Fruit fly (Drosophila melanogaster): ENCODE data around the gene aus.

aus gene

dm6 chr3R:21336797-21337244 lies 12.6 kb downstream of the aus start (continued):
- no peak for TF ChIP-seq CG17802 (tag; optimal IDR thresholded peaks at IDR 0.05)
- no peak for TF ChIP-seq HmgZ (tag; optimal IDR thresholded peaks at IDR 0.05)
- peak; percentile 61 for TF ChIP-seq CG9437 (GFP tag; optimal IDR thresholded peaks at IDR 0.05)
- TF ChIP-seq CG9727 (GFP tag; optimal IDR thresholded peaks at IDR 0.05), result peak; percentile 89
- TF ChIP-seq Gug (GFP tag; IDR thresholded peaks at IDR 0.05), result no peak
- TF ChIP-seq tin (GFP tag; optimal IDR thresholded peaks at IDR 0.05), result peak; percentile 37
- peak; percentile 51 for TF ChIP-seq CG1529 (GFP tag; optimal IDR thresholded peaks at IDR 0.05)
- TF ChIP-seq CG14441 (GFP tag; IDR thresholded peaks at IDR 0.05), result no peak
- no peak for TF ChIP-seq ftz-f1 (GFP tag; optimal IDR thresholded peaks at IDR 0.05)
- TF ChIP-seq stc (GFP tag; IDR thresholded peaks at IDR 0.05), result no peak
- peak; percentile 1 for TF ChIP-seq pnt (GFP tag; optimal IDR thresholded peaks at IDR 0.05)
- TF ChIP-seq CG5180 (GFP tag; optimal IDR thresholded peaks at IDR 0.05), result no peak
- no peak for TF ChIP-seq CG8290 (GFP tag; optimal IDR thresholded peaks at IDR 0.05)
- no peak for TF ChIP-seq CG8290 (tag; optimal IDR thresholded peaks at IDR 0.05)
- no peak for TF ChIP-seq ind (GFP tag; optimal IDR thresholded peaks at IDR 0.05)
- no peak for TF ChIP-seq CG7928 (GFP tag; optimal IDR thresholded peaks at IDR 0.05)
- no peak for TF ChIP-seq CG3995 (GFP tag; optimal IDR thresholded peaks at IDR 0.05)
- TF ChIP-seq Neu2 (GFP tag; optimal IDR thresholded peaks at IDR 0.05; ENCODE audit: borderline replicate concordance), result no peak
- peak; percentile 26 for TF ChIP-seq CG4820 (GFP tag; optimal IDR thresholded peaks at IDR 0.05)
- TF ChIP-seq Ets65A (GFP tag), result peak; percentile 56
- peak; percentile 31 for TF ChIP-seq ATbp (GFP tag; optimal IDR thresholded peaks at IDR 0.05)
- peak; percentile 59 for TF ChIP-seq dmrt99B (tag; optimal IDR thresholded peaks at IDR 0.05)
- no peak for TF ChIP-seq Lpt (GFP tag; optimal IDR thresholded peaks at IDR 0.05)
- peak; percentile 34 for TF ChIP-seq Mad (GFP tag; optimal IDR thresholded peaks at IDR 0.05)
- TF ChIP-seq CG13424 (tag; optimal IDR thresholded peaks at IDR 0.05), result peak; percentile 64
- TF ChIP-seq CG6791 (GFP tag; IDR thresholded peaks at IDR 0.05; ENCODE audit: partially characterized antibody), result no peak
- peak; percentile 1 for TF ChIP-seq sug (tag; optimal IDR thresholded peaks at IDR 0.05)
- no peak for TF ChIP-seq CG42726 (GFP tag; IDR thresholded peaks at IDR 0.05; ENCODE audit: partially characterized antibody)
- TF ChIP-seq Sry-δ (GFP tag; optimal IDR thresholded peaks at IDR 0.05), result no peak
- TF ChIP-seq CG15269 (tag; optimal IDR thresholded peaks at IDR 0.05), result peak; percentile 34
- TF ChIP-seq grn (GFP tag; optimal IDR thresholded peaks at IDR 0.05), result no peak
- peak; percentile 78 for TF ChIP-seq CG16815 (GFP tag; optimal IDR thresholded peaks at IDR 0.05)
- no peak for TF ChIP-seq jumu (GFP tag; optimal IDR thresholded peaks at IDR 0.05)
- TF ChIP-seq Tbp (GFP tag; optimal IDR thresholded peaks at IDR 0.05), result no peak
- no peak for TF ChIP-seq Doc3 (GFP tag; IDR thresholded peaks at IDR 0.05; ENCODE audit: partially characterized antibody)
- no peak for TF ChIP-seq lov (optimal IDR thresholded peaks at IDR 0.05)
- TF ChIP-seq lov (GFP tag; IDR thresholded peaks at IDR 0.05), result no peak
- TF ChIP-seq Dll (GFP tag; IDR thresholded peaks at IDR 0.05; ENCODE audit: partially characterized antibody), result no peak
- peak; percentile 79 for TF ChIP-seq CG13775 (GFP tag; optimal IDR thresholded peaks at IDR 0.05)
- no peak for TF ChIP-seq CG13894 (tag; optimal IDR thresholded peaks at IDR 0.05)
- no peak for TF ChIP-seq Asciz (GFP tag; optimal IDR thresholded peaks at IDR 0.05)
- TF ChIP-seq CG11456 (GFP tag; IDR thresholded peaks at IDR 0.05), result no peak
- TF ChIP-seq hth (optimal IDR thresholded peaks at IDR 0.05), result no peak
- no peak for TF ChIP-seq CG13624 (GFP tag; optimal IDR thresholded peaks at IDR 0.05)
- TF ChIP-seq her (GFP tag; optimal IDR thresholded peaks at IDR 0.05), result no peak
- TF ChIP-seq pan (optimal IDR thresholded peaks at IDR 0.05), result no peak
- peak in 1 of 2 experiments; percentile 18 for TF ChIP-seq pan (GFP tag; optimal IDR thresholded peaks at IDR 0.05 in 1 of 2, IDR thresholded peaks at IDR 0.05 in 1 of 2)
- no peak for TF ChIP-seq CG16779 (GFP tag; IDR thresholded peaks at IDR 0.05)
- no peak for TF ChIP-seq Ravus (GFP tag; IDR thresholded peaks at IDR 0.05)
- no peak for TF ChIP-seq seq (GFP tag; IDR thresholded peaks at IDR 0.05)
- no peak for TF ChIP-seq CG17912 (GFP tag; optimal IDR thresholded peaks at IDR 0.05)
- TF ChIP-seq ham (GFP tag; IDR thresholded peaks at IDR 0.05), result no peak
- TF ChIP-seq CG17385 (GFP tag; optimal IDR thresholded peaks at IDR 0.05), result peak; percentile 53

All from whole organism, embryonic.